Worm (Caenorhabditis elegans): Measurements from ENCODE around the gene ceh-79.

Gene ceh-79

DNA sequence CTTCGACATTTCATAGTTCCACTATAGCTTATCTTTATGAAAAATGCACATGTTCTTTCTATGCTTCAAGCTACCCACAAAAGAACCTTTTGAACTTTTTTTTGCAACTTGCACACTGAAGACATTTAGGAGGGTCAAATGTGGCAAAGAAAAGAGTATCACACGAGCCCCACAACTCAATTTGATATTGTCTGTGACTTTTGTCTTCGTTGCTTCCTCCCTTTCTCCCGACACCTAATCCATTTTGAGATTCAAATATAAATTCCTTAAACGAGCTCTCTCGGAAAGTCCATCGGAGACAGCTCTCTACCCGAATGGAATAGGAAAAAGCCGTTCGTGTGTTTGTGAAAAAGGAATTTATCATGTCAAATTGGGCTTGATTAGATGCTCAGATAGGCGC is 48.7 kb downstream of the ceh-79 start:
- no peak for TF ChIP-seq madf-8 (GFP tag; conservative IDR thresholded peaks at IDR 0.05)
- TF ChIP-seq unc-130 (GFP tag; optimal IDR thresholded peaks at IDR 0.05), result no peak
- no peak for TF ChIP-seq C06A6.2 (GFP tag; conservative IDR thresholded peaks at IDR 0.05)
- TF ChIP-seq lsy-27 (tag; optimal IDR thresholded peaks at IDR 0.05; ENCODE audit: borderline replicate concordance, insufficient read depth), result no peak
- TF ChIP-seq madf-6 (GFP tag; IDR thresholded peaks at IDR 0.05), result no peak
- TF ChIP-seq lin-35 (GFP tag; optimal IDR thresholded peaks at IDR 0.05), result no peak
- TF ChIP-seq sptf-2 (GFP tag; optimal IDR thresholded peaks at IDR 0.05), result no peak
- TF ChIP-seq bed-1 (GFP tag; IDR thresholded peaks at IDR 0.05), result no peak
- TF ChIP-seq cebp-1 (GFP tag; IDR thresholded peaks at IDR 0.05), result no peak
- TF ChIP-seq cebp-1 (tag; optimal IDR thresholded peaks at IDR 0.05), result no peak
- no peak for TF ChIP-seq F22D6.2 (tag; optimal IDR thresholded peaks at IDR 0.05)
- no peak for TF ChIP-seq ccch-3 (GFP tag; optimal IDR thresholded peaks at IDR 0.05)
- TF ChIP-seq lin-54 (GFP tag; optimal IDR thresholded peaks at IDR 0.05), result no peak
- TF ChIP-seq K12H6.12 (tag; optimal IDR thresholded peaks at IDR 0.05), result no peak
- no peak for TF ChIP-seq bed-2 (GFP tag; IDR thresholded peaks at IDR 0.05)
- TF ChIP-seq mcd-1 (GFP tag; IDR thresholded peaks at IDR 0.05), result no peak
- TF ChIP-seq attf-5 (GFP tag; optimal IDR thresholded peaks at IDR 0.05), result no peak
- no peak for TF ChIP-seq T26A5.8 (tag; optimal IDR thresholded peaks at IDR 0.05)

DNA sequence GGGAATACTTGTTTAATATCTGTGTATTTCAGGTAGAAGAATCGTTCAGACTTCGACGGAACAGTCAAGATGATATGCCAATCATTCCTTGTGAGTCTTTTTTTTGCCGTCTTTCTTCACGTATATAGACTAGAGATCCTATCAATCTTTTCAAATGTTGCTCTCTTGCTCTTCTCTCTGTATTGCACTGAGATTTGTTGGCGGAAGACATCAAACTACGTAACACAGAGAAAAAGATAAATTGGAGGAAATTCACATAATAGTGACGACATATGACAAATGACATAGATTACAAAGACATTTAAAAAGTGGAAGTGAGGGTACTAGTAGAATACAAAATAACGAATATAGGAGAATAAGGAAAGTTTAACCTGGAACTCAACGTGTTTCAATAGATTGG is 50.1 kb downstream of the ceh-79 start:
- TF ChIP-seq bed-1 (GFP tag; IDR thresholded peaks at IDR 0.05) (no peak), Y95B8A.8 (GFP tag; IDR thresholded peaks at IDR 0.05) (no peak), F55B11.4 (tag; optimal IDR thresholded peaks at IDR 0.05; ENCODE audit: borderline replicate concordance, insufficient read depth) (no peak), tbp1 (GFP tag; optimal IDR thresholded peaks at IDR 0.05) (no peak), chd-7 (tag; optimal IDR thresholded peaks at IDR 0.05) (no peak), hsf-1 (GFP tag; IDR thresholded peaks at IDR 0.05) (no peak), Y79H2A.3 (GFP tag; conservative IDR thresholded peaks at IDR 0.05) (no peak), aptf-3 (GFP tag; IDR thresholded peaks at IDR 0.05) (no peak), zfh-2 (GFP tag; conservative IDR thresholded peaks at IDR 0.05) (no peak)

DNA sequence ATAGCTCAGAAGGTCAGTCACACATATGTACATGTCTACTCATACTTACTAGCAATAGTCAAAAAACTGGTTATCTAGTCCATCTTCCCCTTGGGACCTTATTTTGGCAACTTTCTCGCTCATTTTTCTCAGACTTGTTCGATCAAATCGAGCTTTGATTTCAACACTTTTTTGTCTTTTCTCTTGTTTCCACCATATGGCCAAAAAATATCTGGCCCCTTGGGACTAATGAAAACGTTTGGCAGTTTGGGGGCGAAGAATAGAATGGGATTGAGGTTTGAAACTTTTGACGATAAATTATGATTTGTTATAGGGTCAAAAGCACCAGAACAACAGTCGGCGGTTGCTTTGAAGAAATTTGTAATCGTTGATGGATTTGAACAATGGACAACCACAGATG is 50.8 kb downstream of the ceh-79 start:
- TF ChIP-seq tbx-9 (tag; optimal IDR thresholded peaks at IDR 0.05; ENCODE audit: borderline replicate concordance) (no peak), F37B4.10 (GFP tag; IDR thresholded peaks at IDR 0.05) (0 out of 2 replicates have a peak, but pooled peaks have one; percentile 62)
